Worm (Caenorhabditis elegans) whole organism, L3 larva: ENCODE data around the gene Y32G9A.12.

Source experiments
- ceh-9 ChIP-seq: sonication (generic microtip); optimal IDR thresholded peaks from 2 replicates; lab custom pipeline; 2018; ENCODE audit warnings: missing biosample characterization, missing genetic modification characterization
- daf-12 ChIP-seq: fragments of 150-350 bp; optimal IDR thresholded peaks from 2 replicates; lab custom pipeline; 2014; ENCODE audit warnings: missing biosample characterization, missing genetic modification reagents, missing genetic modification characterization
- egl-27 ChIP-seq: sonication (generic microtip); optimal IDR thresholded peaks from 4 replicates; lab custom pipeline; 2017; ENCODE audit warnings: missing biosample characterization, missing genetic modification reagents, missing genetic modification characterization
- hmg-11 ChIP-seq: sonication (generic microtip); optimal IDR thresholded peaks from 2 replicates; lab custom pipeline; 2016; ENCODE audit warnings: missing genetic modification characterization, missing compliant biosample characterization
- lin-39 ChIP-seq: fragments of 150-350 bp; optimal IDR thresholded peaks from 2 replicates; lab custom pipeline; 2018; ENCODE audit warnings: missing biosample characterization, missing genetic modification reagents, missing genetic modification characterization
- nhr-11 ChIP-seq: fragments of 150-350 bp; optimal IDR thresholded peaks from 2 replicates; lab custom pipeline; 2014; ENCODE audit warnings: missing biosample characterization, missing genetic modification characterization

DNA sequence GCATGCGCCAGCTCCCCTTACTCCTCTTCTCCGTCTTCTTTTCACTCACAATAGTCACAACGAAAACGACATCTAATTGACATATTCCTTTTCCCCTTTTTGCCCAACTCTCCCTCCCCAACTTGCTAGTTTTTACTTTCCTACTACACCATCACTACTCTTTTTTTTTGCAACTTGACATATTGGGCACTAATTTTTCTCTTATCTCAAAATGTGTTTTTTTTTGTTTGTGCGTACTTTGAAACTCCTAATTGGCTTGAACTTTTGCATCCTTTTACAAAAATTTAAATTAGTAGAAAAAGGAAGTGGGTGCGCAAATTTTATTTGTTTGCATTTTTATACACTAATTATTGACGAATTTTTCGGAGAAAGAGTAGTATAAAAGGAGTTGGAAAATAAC lies 15.5 kb upstream of the Y32G9A.12 start:
- TF ChIP-seq hmg-11 (tag; lab: Kevin White, UChicago) (no peak), egl-27 (no peak), lin-39 (no peak), daf-12 (no peak), ceh-9 (tag; lab: Kevin White, UChicago) (no peak), nhr-11 (tag; lab: Kevin White, UChicago) (no peak)
